Worm (Caenorhabditis elegans) whole organism, young adult: ENCODE results near the gene vha-12.

ENCODE experiments used
- C06A6.2 ChIP-seq: fragments of 200-800 bp; sonication (Bioruptor generic); conservative IDR thresholded peaks from 2 replicates; pipeline ENCODE4 v1.3.6; 2022; ENCODE audit warnings: missing genetic modification characterization, missing compliant biosample characterization
- F57A8.1 ChIP-seq: fragments of 200-800 bp; sonication (Bioruptor generic); optimal IDR thresholded peaks from 2 replicates; lab custom pipeline; 2018; ENCODE audit warnings: mild to moderate bottlenecking, missing genetic modification characterization, moderate library complexity, missing compliant biosample characterization
- K11D2.4 ChIP-seq: fragments of 200-800 bp; sonication (Bioruptor generic); IDR thresholded peaks from 2 replicates; pipeline ENCODE4 v1.3.6; 2022; ENCODE audit warnings: missing genetic modification reagents, missing genetic modification characterization, missing compliant biosample characterization
- Y53F4B.3 ChIP-seq: fragments of 200-800 bp; sonication (Bioruptor generic); IDR thresholded peaks from 2 replicates; pipeline ENCODE4 v1.3.6; 2022; ENCODE audit warnings: missing genetic modification reagents, missing genetic modification characterization, missing compliant biosample characterization
- Y53G8AR.9 ChIP-seq: fragments of 200-800 bp; sonication (Bioruptor generic); conservative IDR thresholded peaks from 2 replicates; pipeline ENCODE4 v1.3.6; 2022; ENCODE audit warnings: missing genetic modification reagents, missing genetic modification characterization, missing compliant biosample characterization
- ZK185.1 ChIP-seq: sonication (generic microtip); optimal IDR thresholded peaks from 2 replicates; lab custom pipeline; 2016; ENCODE audit warnings: mild to moderate bottlenecking, missing genetic modification characterization, missing compliant biosample characterization; ENCODE audit not compliant: poor library complexity, severe bottlenecking
- akir-1 ChIP-seq: fragments of 200-800 bp; sonication (Bioruptor generic); optimal IDR thresholded peaks from 2 replicates; lab custom pipeline; 2018; ENCODE audit warnings: mild to moderate bottlenecking, missing genetic modification characterization, moderate library complexity, missing compliant biosample characterization
- atf-7 ChIP-seq: sonication (generic microtip); optimal IDR thresholded peaks from 2 replicates; lab custom pipeline; 2017; ENCODE audit warnings: mild to moderate bottlenecking, missing genetic modification characterization, missing compliant biosample characterization
- athp-1 ChIP-seq: sonication (generic microtip); optimal IDR thresholded peaks from 2 replicates; lab custom pipeline; 2017; ENCODE audit warnings: mild to moderate bottlenecking, missing genetic modification characterization, missing compliant biosample characterization
- bed-1 ChIP-seq: fragments of 200-800 bp; sonication (Bioruptor generic); IDR thresholded peaks from 2 replicates; pipeline ENCODE4 v1.3.6; 2022; ENCODE audit warnings: missing genetic modification reagents, missing genetic modification characterization, missing compliant biosample characterization
- cebp-1 ChIP-seq, 2 experiments: fragments of 200-800 bp in 1 of 2; sonication (Bioruptor generic) in 1 of 2; sonication (generic microtip) in 1 of 2; IDR thresholded peaks in 1 of 2; optimal IDR thresholded peaks in 1 of 2; 2 replicates each; pipeline versions ENCODE4 v1.3.6 to Lab custom; 2017 to 2022; ENCODE audit warnings: missing compliant biosample characterization in 2 of 2, missing genetic modification characterization in 2 of 2, mild to moderate bottlenecking in 1 of 2, missing genetic modification reagents in 1 of 2, moderate library complexity in 1 of 2
- cebp-2 ChIP-seq: fragments of 200-800 bp; sonication (Bioruptor generic); IDR thresholded peaks from 2 replicates; pipeline ENCODE4 v1.3.6; 2022; ENCODE audit warnings: missing genetic modification characterization, missing compliant biosample characterization
- ceh-27 ChIP-seq: fragments of 200-800 bp; sonication (Bioruptor generic); optimal IDR thresholded peaks from 2 replicates; lab custom pipeline; 2018; ENCODE audit warnings: mild to moderate bottlenecking, missing genetic modification characterization, moderate library complexity, missing compliant biosample characterization
- ceh-58 ChIP-seq: fragments of 200-800 bp; sonication (Bioruptor generic); IDR thresholded peaks from 2 replicates; pipeline ENCODE4 v1.3.6; 2022; ENCODE audit warnings: missing genetic modification characterization, missing compliant biosample characterization
- ceh-79 ChIP-seq: sonication (generic microtip); optimal IDR thresholded peaks from 2 replicates; lab custom pipeline; 2017; ENCODE audit warnings: mild to moderate bottlenecking, missing genetic modification characterization, missing compliant biosample characterization
- chd-7 ChIP-seq: sonication (generic microtip); optimal IDR thresholded peaks from 2 replicates; lab custom pipeline; 2016; ENCODE audit warnings: mild to moderate bottlenecking, missing genetic modification characterization, moderate library complexity, missing compliant biosample characterization
- egl-18 ChIP-seq: fragments of 200-800 bp; sonication (Bioruptor generic); IDR thresholded peaks from 2 replicates; pipeline ENCODE4 v1.3.6; 2022; ENCODE audit warnings: missing genetic modification reagents, missing genetic modification characterization, missing compliant biosample characterization
- egrh-3 ChIP-seq: fragments of 200-800 bp; sonication (Bioruptor generic); IDR thresholded peaks from 2 replicates; pipeline ENCODE4 v1.3.6; 2022; ENCODE audit warnings: missing genetic modification reagents, missing genetic modification characterization, missing compliant biosample characterization
- ekl-4 ChIP-seq: fragments of 200-800 bp; sonication (Bioruptor generic); IDR thresholded peaks from 2 replicates; pipeline ENCODE4 v1.3.6; 2022; ENCODE audit warnings: missing genetic modification reagents, missing genetic modification characterization, missing compliant biosample characterization
- gei-17 ChIP-seq: fragments of 200-800 bp; sonication (Bioruptor generic); optimal IDR thresholded peaks from 2 replicates; lab custom pipeline; 2018; ENCODE audit warnings: mild to moderate bottlenecking, missing genetic modification characterization, missing compliant biosample characterization
- hlh-26 ChIP-seq: fragments of 200-800 bp; sonication (Bioruptor generic); conservative IDR thresholded peaks from 2 replicates; pipeline ENCODE4 v1.3.6; 2022; ENCODE audit warnings: missing genetic modification reagents, missing genetic modification characterization, missing compliant biosample characterization
- hmg-20 ChIP-seq: fragments of 200-800 bp; sonication (Bioruptor generic); IDR thresholded peaks from 2 replicates; pipeline ENCODE4 v1.3.6; 2022; ENCODE audit warnings: missing genetic modification reagents, missing genetic modification characterization, missing compliant biosample characterization
- lag-1 ChIP-seq: fragments of 200-800 bp; sonication (Bioruptor generic); IDR thresholded peaks from 2 replicates; pipeline ENCODE4 v1.3.6; 2022; ENCODE audit warnings: missing genetic modification reagents, missing genetic modification characterization, missing compliant biosample characterization
- let-607 ChIP-seq, 2 experiments: fragments of 200-800 bp in 1 of 2; sonication (Bioruptor generic) in 1 of 2; sonication (generic microtip) in 1 of 2; optimal IDR thresholded peaks; 2 replicates each; lab custom pipeline; 2016 to 2018; ENCODE audit warnings: mild to moderate bottlenecking in 2 of 2, missing compliant biosample characterization in 2 of 2, missing genetic modification characterization in 2 of 2, moderate library complexity in 2 of 2, missing genotype in 1 of 2
- lin-26 ChIP-seq: fragments of 200-800 bp; sonication (Bioruptor generic); IDR thresholded peaks from 2 replicates; pipeline ENCODE4 v1.3.6; 2022; ENCODE audit warnings: missing genetic modification reagents, missing genetic modification characterization, missing compliant biosample characterization
- lin-35 ChIP-seq, 3 experiments: fragments of 150-350 bp in 2 of 3; sonication (generic microtip) in 1 of 3; optimal IDR thresholded peaks; 2 replicates each; lab custom pipeline; 2014 to 2018; ENCODE audit warnings: missing biosample characterization in 3 of 3, missing genetic modification characterization in 3 of 3, missing genetic modification reagents in 3 of 3
- lir-1 ChIP-seq: fragments of 200-800 bp; sonication (Bioruptor generic); conservative IDR thresholded peaks from 2 replicates; pipeline ENCODE4 v1.3.6; 2022; ENCODE audit warnings: missing genetic modification reagents, missing genetic modification characterization, missing compliant biosample characterization
- lsy-27 ChIP-seq: sonication (generic microtip); optimal IDR thresholded peaks from 2 replicates; lab custom pipeline; 2017; ENCODE audit warnings: missing genetic modification characterization, mild to moderate bottlenecking, missing compliant biosample characterization, antibody characterized with exemption, missing genotype, borderline replicate concordance; ENCODE audit not compliant: insufficient read depth
- madf-8 ChIP-seq: fragments of 200-800 bp; sonication (Bioruptor generic); conservative IDR thresholded peaks from 2 replicates; pipeline ENCODE4 v1.3.6; 2022; ENCODE audit warnings: missing genetic modification reagents, missing genetic modification characterization, missing compliant biosample characterization
- mcd-1 ChIP-seq: fragments of 200-800 bp; sonication (Bioruptor generic); IDR thresholded peaks from 2 replicates; pipeline ENCODE4 v1.3.6; 2022; ENCODE audit warnings: missing genetic modification reagents, missing genetic modification characterization, missing compliant biosample characterization
- mel-28 ChIP-seq: sonication (generic microtip); optimal IDR thresholded peaks from 2 replicates; lab custom pipeline; 2016; ENCODE audit warnings: borderline replicate concordance, mild to moderate bottlenecking, missing genetic modification characterization, missing compliant biosample characterization
- nhr-27 ChIP-seq: fragments of 200-800 bp; sonication (Bioruptor generic); optimal IDR thresholded peaks from 2 replicates; lab custom pipeline; 2018; ENCODE audit warnings: mild to moderate bottlenecking, missing genetic modification characterization, moderate library complexity, missing compliant biosample characterization
- nhr-80 ChIP-seq: sonication (generic microtip); optimal IDR thresholded peaks from 2 replicates; lab custom pipeline; 2016; ENCODE audit warnings: missing genetic modification characterization, missing compliant biosample characterization
- nhr-90 ChIP-seq: sonication (generic microtip); optimal IDR thresholded peaks from 2 replicates; lab custom pipeline; 2016; ENCODE audit warnings: missing genotype, mild to moderate bottlenecking, missing genetic modification characterization, missing compliant biosample characterization
- sdz-38 ChIP-seq: sonication (generic microtip); optimal IDR thresholded peaks from 2 replicates; lab custom pipeline; 2016; ENCODE audit warnings: missing genotype, missing genetic modification characterization, missing compliant biosample characterization
- snpc-4 ChIP-seq, 5 experiments: fragments of 150-350 bp in 1 of 5; sonication (generic microtip) in 4 of 5; optimal IDR thresholded peaks; 2 replicates each; lab custom pipeline; 2014 to 2018; ENCODE audit warnings: missing genetic modification characterization in 5 of 5, missing biosample characterization in 3 of 5, antibody characterized with exemption in 2 of 5, mild to moderate bottlenecking in 2 of 5, missing compliant biosample characterization in 2 of 5, missing genotype in 2 of 5, moderate library complexity in 2 of 5, missing genetic modification reagents in 1 of 5
- somi-1 ChIP-seq: fragments of 200-800 bp; sonication (Bioruptor generic); optimal IDR thresholded peaks from 2 replicates; lab custom pipeline; 2018; ENCODE audit warnings: mild to moderate bottlenecking, missing genetic modification characterization, missing compliant biosample characterization
- sptf-2 ChIP-seq: fragments of 200-800 bp; sonication (Bioruptor generic); optimal IDR thresholded peaks from 2 replicates; lab custom pipeline; 2018; ENCODE audit warnings: mild to moderate bottlenecking, missing genetic modification characterization, missing compliant biosample characterization
- tbp1 ChIP-seq: fragments of 200-800 bp; sonication (Bioruptor generic); optimal IDR thresholded peaks from 2 replicates; lab custom pipeline; 2018; ENCODE audit warnings: mild to moderate bottlenecking, missing genetic modification characterization, missing compliant biosample characterization
- tbx-9 ChIP-seq: sonication (generic microtip); optimal IDR thresholded peaks from 2 replicates; lab custom pipeline; 2016; ENCODE audit warnings: borderline replicate concordance, missing genetic modification characterization, inconsistent platforms, missing compliant biosample characterization
- unc-130 ChIP-seq: sonication (generic microtip); optimal IDR thresholded peaks from 2 replicates; lab custom pipeline; 2016; ENCODE audit warnings: missing genetic modification reagents, missing genetic modification characterization, missing compliant biosample characterization
- unc-62 ChIP-seq: fragments of 150-350 bp; optimal IDR thresholded peaks from 2 replicates; lab custom pipeline; 2014; ENCODE audit warnings: missing biosample characterization, missing genetic modification reagents, missing genetic modification characterization
- ztf-18 ChIP-seq: sonication (generic microtip); optimal IDR thresholded peaks from 2 replicates; lab custom pipeline; 2016; ENCODE audit warnings: missing genotype, mild to moderate bottlenecking, missing genetic modification characterization, missing compliant biosample characterization
- ztf-25 ChIP-seq: fragments of 200-800 bp; sonication (Bioruptor generic); IDR thresholded peaks from 2 replicates; pipeline ENCODE4 v1.3.6; 2022; ENCODE audit warnings: missing genetic modification reagents, missing genetic modification characterization, missing compliant biosample characterization
- ztf-26 ChIP-seq: sonication (generic microtip); optimal IDR thresholded peaks from 2 replicates; lab custom pipeline; 2017; ENCODE audit warnings: missing genetic modification characterization, missing compliant biosample characterization
- ztf-3 ChIP-seq: fragments of 200-800 bp; sonication (Bioruptor generic); optimal IDR thresholded peaks from 2 replicates; lab custom pipeline; 2018; ENCODE audit warnings: mild to moderate bottlenecking, missing genetic modification characterization, missing compliant biosample characterization

vha-12 gene

ce11 chrX:4209131-4209530, 18.2 kb downstream of the vha-12 start (continued):
- TF ChIP-seq snpc-4 (GFP tag; optimal IDR thresholded peaks at IDR 0.05; lab: Kevin White, UChicago), result peak; percentile 71
- peak; percentile 81 to 89 (median 86) for TF ChIP-seq snpc-4 (tag; optimal IDR thresholded peaks at IDR 0.05; lab: Kevin White, UChicago)
- TF ChIP-seq nhr-80, result peak; percentile 90
- TF ChIP-seq C06A6.2 (GFP tag; lab: Robert Waterston, UW), result peak; percentile 98
- TF ChIP-seq tbx-9, result no peak
- peak; percentile 86 for TF ChIP-seq lin-26 (GFP tag; lab: Robert Waterston, UW)
- peak; percentile 34 for TF ChIP-seq lsy-27 (tag; lab: Kevin White, UChicago)
- no peak for TF ChIP-seq hlh-26
- TF ChIP-seq lag-1, result peak; percentile 96
- peak; percentile 0 for TF ChIP-seq unc-130 (GFP tag; lab: Kevin White, UChicago)
- peak; percentile 90 for TF ChIP-seq ztf-3 (GFP tag; lab: Kevin White, UChicago)
- TF ChIP-seq ceh-27 (GFP tag; lab: Kevin White, UChicago), result peak; percentile 99
- peak; percentile 99 for TF ChIP-seq Y53G8AR.9 (GFP tag; lab: Robert Waterston, UW)
- TF ChIP-seq nhr-27 (tag; lab: Kevin White, UChicago), result peak; percentile 89
- TF ChIP-seq cebp-2 (GFP tag; lab: Robert Waterston, UW), result peak; percentile 99
- peak; percentile 96 for TF ChIP-seq somi-1 (GFP tag; lab: Kevin White, UChicago)
- TF ChIP-seq athp-1 (tag; lab: Kevin White, UChicago), result peak; percentile 68
- TF ChIP-seq ceh-79 (tag; lab: Kevin White, UChicago), result peak; percentile 57
- TF ChIP-seq Y53F4B.3 (GFP tag; lab: Robert Waterston, UW), result no peak
- peak; percentile 92 for TF ChIP-seq mcd-1 (GFP tag; lab: Robert Waterston, UW)
- peak; percentile 100 for TF ChIP-seq ztf-26 (tag; lab: Kevin White, UChicago)
- peak; percentile 98 for TF ChIP-seq ZK185.1 (tag; lab: Kevin White, UChicago)
- TF ChIP-seq lir-1 (GFP tag; lab: Robert Waterston, UW), result peak; percentile 96
- TF ChIP-seq F57A8.1, result peak; percentile 64
- peak; percentile 43 for TF ChIP-seq sptf-2 (GFP tag; lab: Kevin White, UChicago)
- TF ChIP-seq lin-35 (GFP tag; optimal IDR thresholded peaks at IDR 0.05; lab: Kevin White, UChicago), result peak in 2 of 3 experiments; percentile 80 to 99
- no peak for TF ChIP-seq madf-8
- TF ChIP-seq sdz-38 (tag; lab: Kevin White, UChicago), result no peak
- TF ChIP-seq ztf-25 (GFP tag; lab: Robert Waterston, UW), result no peak
- peak; percentile 77 for TF ChIP-seq akir-1 (GFP tag; lab: Kevin White, UChicago)
- peak; percentile 75 to 94 for TF ChIP-seq let-607 (tag; optimal IDR thresholded peaks at IDR 0.05; lab: Kevin White, UChicago)
- no peak for TF ChIP-seq egrh-3
- peak; percentile 91 for TF ChIP-seq nhr-90 (tag; lab: Kevin White, UChicago)
- TF ChIP-seq tbp1, result peak; percentile 79
- peak; percentile 99 for TF ChIP-seq K11D2.4 (GFP tag; lab: Robert Waterston, UW)
- TF ChIP-seq mel-28 (tag; lab: Kevin White, UChicago), result no peak
- peak; percentile 99 for TF ChIP-seq egl-18 (GFP tag; lab: Robert Waterston, UW)
- peak; percentile 98 for TF ChIP-seq atf-7 (tag; lab: Kevin White, UChicago)
- TF ChIP-seq ceh-58 (GFP tag; lab: Robert Waterston, UW), result no peak
- TF ChIP-seq gei-17 (GFP tag; lab: Kevin White, UChicago), result peak; percentile 98
- TF ChIP-seq ekl-4 (GFP tag; lab: Robert Waterston, UW), result peak; percentile 95
- TF ChIP-seq chd-7 (tag; lab: Kevin White, UChicago), result peak; percentile 96
- peak; percentile 68 for TF ChIP-seq ztf-18 (tag; lab: Kevin White, UChicago)
- peak; percentile 39 for TF ChIP-seq unc-62 (GFP tag; lab: Kevin White, UChicago)
- peak; percentile 97 for TF ChIP-seq hmg-20 (GFP tag; lab: Robert Waterston, UW)
- TF ChIP-seq cebp-1 (GFP tag; IDR thresholded peaks at IDR 0.05; lab: Robert Waterston, UW), result peak; percentile 81
- TF ChIP-seq cebp-1 (tag; optimal IDR thresholded peaks at IDR 0.05; lab: Kevin White, UChicago), result peak; percentile 98
- 0 out of 2 replicates have a peak, but pooled peaks have one; percentile 83 for TF ChIP-seq bed-1
